Worm (Caenorhabditis elegans): ENCODE data around the gene F18A11.2.

DNA sequence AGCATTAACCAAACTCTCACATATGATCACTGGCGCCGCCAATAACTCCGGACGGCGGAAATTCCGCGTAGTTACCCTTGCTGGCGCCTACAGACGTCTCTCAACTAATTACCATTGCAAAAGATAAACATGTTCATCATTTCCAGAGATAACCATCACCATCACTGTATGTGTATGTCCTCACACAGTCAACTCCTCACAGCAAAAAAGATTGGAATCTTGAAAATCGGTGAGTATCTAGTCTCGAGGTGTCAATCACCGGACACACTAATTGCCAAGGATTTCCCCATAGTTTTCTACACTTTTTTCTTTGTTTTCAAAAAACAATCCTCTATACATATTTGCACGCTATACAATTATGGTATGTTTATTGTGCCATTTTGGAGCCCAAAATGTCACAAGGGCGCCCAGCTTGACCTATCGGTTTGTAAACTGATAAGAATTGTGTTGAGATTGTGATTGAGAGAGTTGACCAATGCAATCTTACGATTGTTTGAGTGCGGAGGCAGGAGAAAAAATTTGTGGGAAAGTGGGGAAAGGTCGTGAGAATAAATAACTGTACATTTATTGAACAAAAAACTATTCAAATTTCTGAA lies 49.4 kb upstream of the F18A11.2 start:
- TF ChIP-seq pha-4 (tag; optimal IDR thresholded peaks at IDR 0.05) (no peak), snpc-4 (GFP tag; optimal IDR thresholded peaks at IDR 0.05) (no peak), snpc-4 (tag; optimal IDR thresholded peaks at IDR 0.05) (no peak), B0035.1 (tag; optimal IDR thresholded peaks at IDR 0.05) (no peak), nfya-1 (tag; optimal IDR thresholded peaks at IDR 0.05; ENCODE audit: borderline replicate concordance, insufficient read depth) (no peak), efl-1 (GFP tag; optimal IDR thresholded peaks at IDR 0.05) (no peak), egrh-3 (GFP tag; IDR thresholded peaks at IDR 0.05) (no peak), gei-17 (GFP tag; optimal IDR thresholded peaks at IDR 0.05) (no peak), ceh-100 (GFP tag; IDR thresholded peaks at IDR 0.05) (no peak), ztf-28 (GFP tag; IDR thresholded peaks at IDR 0.05) (no peak), pbrm-1 (GFP tag; IDR thresholded peaks at IDR 0.05) (no peak), C17E4.6 (GFP tag; IDR thresholded peaks at IDR 0.05) (no peak)

Measured in whole organism, young adult.